Fruit fly (Drosophila melanogaster) whole organism, pupa: Measurements from ENCODE around the gene CG14331.

Experiments used
- CG10348 ChIP-seq: fragments of 200-800 bp; sonication (Bioruptor generic); IDR thresholded peaks from 2 replicates; pipeline ENCODE4 v1.3.6; 2022; ENCODE audit warnings: missing biosample characterization, missing genetic modification characterization
- CG32121 ChIP-seq: fragments of 200-800 bp; sonication (Bioruptor generic); IDR thresholded peaks from 2 replicates; pipeline ENCODE4 v1.3.6; 2022; ENCODE audit warnings: missing biosample characterization, missing genetic modification characterization
- CG8159 ChIP-seq: fragments of 200-800 bp; sonication (Bioruptor generic); optimal IDR thresholded peaks from 3 replicates; lab custom pipeline; 2018; ENCODE audit warnings: missing biosample characterization, mild to moderate bottlenecking, missing genetic modification characterization, moderate library complexity
- D1 ChIP-seq: fragments of 200-800 bp; sonication (Bioruptor generic); optimal IDR thresholded peaks from 2 replicates; lab custom pipeline; 2018; ENCODE audit warnings: missing biosample characterization, mild to moderate bottlenecking, missing genetic modification characterization, moderate library complexity
- Ets98B ChIP-seq: fragments of 200-800 bp; sonication (Bioruptor generic); IDR thresholded peaks from 2 replicates; pipeline ENCODE4 v1.3.6; 2022; ENCODE audit warnings: missing biosample characterization, missing genetic modification characterization
- Pif1A ChIP-seq: fragments of 200-800 bp; sonication (Bioruptor generic); optimal IDR thresholded peaks from 3 replicates; lab custom pipeline; 2016; ENCODE audit warnings: missing biosample characterization, missing genetic modification characterization

- TF ChIP-seq D1 (no peak), CG8159 (tag; lab: Kevin White, UChicago) (peak; percentile 26), Ets98B (0 out of 2 replicates have a peak, but pooled peaks have one; percentile 13), CG10348 (GFP tag; lab: Robert Waterston, UW) (no peak), CG32121 (no peak), Pif1A (GFP tag; lab: Kevin White, UChicago) (no peak)
Measured at dm6 chr3R:17481262-17481661, 40.7 kb upstream of the CG14331 start.
